Fruit fly (Drosophila melanogaster) whole organism, pupa: ENCODE data around the gene CG4496.

Experiments used
- CG13204 ChIP-seq: fragments of 200-800 bp; sonication (Bioruptor generic); optimal IDR thresholded peaks from 2 replicates; lab custom pipeline; 2018; ENCODE audit warnings: missing biosample characterization, mild to moderate bottlenecking, missing genetic modification characterization, moderate library complexity
- CG34367 ChIP-seq: fragments of 200-800 bp; sonication (Bioruptor generic); optimal IDR thresholded peaks from 2 replicates; lab custom pipeline; 2018; ENCODE audit warnings: missing biosample characterization, mild to moderate bottlenecking, missing genetic modification characterization
- Pif1A ChIP-seq: fragments of 200-800 bp; sonication (Bioruptor generic); optimal IDR thresholded peaks from 3 replicates; lab custom pipeline; 2016; ENCODE audit warnings: missing biosample characterization, missing genetic modification characterization
- rn ChIP-seq: fragments of 200-800 bp; sonication (Bioruptor generic); IDR thresholded peaks from 2 replicates; pipeline ENCODE4 v1.3.6; 2022; ENCODE audit warnings: missing biosample characterization, missing genetic modification characterization

DNA sequence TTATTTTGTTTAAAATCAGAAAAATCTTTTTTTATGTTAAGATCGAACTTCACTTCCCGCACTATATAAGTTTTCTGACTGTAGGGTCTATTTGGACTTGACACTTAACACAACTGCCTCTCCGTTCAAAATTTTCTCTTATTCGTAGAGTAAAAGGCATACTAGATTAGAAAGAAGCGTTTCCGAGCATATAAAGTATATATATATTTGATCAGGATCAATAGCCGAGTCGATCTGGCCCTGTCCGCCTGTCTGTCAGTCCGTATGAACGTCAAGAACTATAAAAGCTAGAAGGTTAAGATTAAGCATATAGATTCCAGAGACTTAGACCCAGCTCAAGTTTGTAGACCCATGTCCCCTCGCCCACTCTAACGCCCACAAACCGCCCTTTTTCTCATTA is 42.9 kb upstream of the CG4496 start, which contains the start of gene CG43800:
- TF ChIP-seq Pif1A (GFP tag; lab: Kevin White, UChicago): no peak
- no peak for TF ChIP-seq CG13204 (GFP tag; lab: Kevin White, UChicago)
- no peak for TF ChIP-seq rn (GFP tag; lab: Robert Waterston, UW)
- TF ChIP-seq CG34367 (tag; lab: Kevin White, UChicago): no peak
